Worm (Caenorhabditis elegans) whole organism, L4 larva: ENCODE results near the gene sma-10.
A peak's percentile ranks its signal among the peaks of the same experiment; 100 is the strongest.

Experiments used
- F26F4.8 ChIP-seq: fragments of 200-800 bp; sonication (Bioruptor generic); conservative IDR thresholded peaks from 2 replicates; pipeline ENCODE4 v1.3.6; 2022; ENCODE audit warnings: missing genetic modification characterization, missing compliant biosample characterization
- F49E8.2 ChIP-seq: sonication (generic microtip); optimal IDR thresholded peaks from 2 replicates; lab custom pipeline; 2016; ENCODE audit warnings: missing compliant biosample characterization, mild to moderate bottlenecking, missing genetic modification characterization, borderline replicate concordance
- R02D3.7 ChIP-seq: fragments of 150-350 bp; sonication (generic microtip); optimal IDR thresholded peaks from 3 replicates; lab custom pipeline; 2014; ENCODE audit warnings: missing biosample characterization, missing genetic modification characterization
- arid-1 ChIP-seq: fragments of 200-800 bp; sonication (Bioruptor generic); conservative IDR thresholded peaks from 2 replicates; pipeline ENCODE4 v1.3.6; 2022; ENCODE audit warnings: missing genetic modification reagents, missing genetic modification characterization, missing compliant biosample characterization
- attf-4 ChIP-seq: sonication (generic microtip); optimal IDR thresholded peaks from 3 replicates; lab custom pipeline; 2017; ENCODE audit warnings: missing biosample characterization, missing genetic modification characterization
- cey-2 ChIP-seq: sonication (generic microtip); optimal IDR thresholded peaks from 3 replicates; lab custom pipeline; 2017; ENCODE audit warnings: missing genetic modification characterization, mild to moderate bottlenecking, missing compliant biosample characterization, antibody characterized with exemption, borderline replicate concordance; ENCODE audit not compliant: insufficient read depth
- daf-19 ChIP-seq: fragments of 200-800 bp; sonication (Bioruptor generic); conservative IDR thresholded peaks from 2 replicates; pipeline ENCODE4 v1.3.6; 2022; ENCODE audit warnings: missing genetic modification characterization, missing compliant biosample characterization
- dmd-9 ChIP-seq: fragments of 200-800 bp; sonication (Bioruptor generic); IDR thresholded peaks from 2 replicates; pipeline ENCODE4 v1.3.6; 2022; ENCODE audit warnings: missing genetic modification reagents, missing genetic modification characterization, missing compliant biosample characterization
- dpl-1 ChIP-seq: fragments of 150-350 bp; optimal IDR thresholded peaks from 2 replicates; lab custom pipeline; 2014; ENCODE audit warnings: missing biosample characterization, missing genetic modification reagents, missing genetic modification characterization
- egl-27 ChIP-seq: sonication (generic microtip); optimal IDR thresholded peaks from 3 replicates; lab custom pipeline; 2017; ENCODE audit warnings: missing biosample characterization, missing genetic modification reagents, missing genetic modification characterization
- egl-43 ChIP-seq: fragments of 200-800 bp; sonication (Bioruptor generic); IDR thresholded peaks from 2 replicates; pipeline ENCODE4 v1.3.6; 2022; ENCODE audit warnings: missing genetic modification reagents, missing genetic modification characterization, missing compliant biosample characterization
- fkh-10 ChIP-seq: fragments of 150-350 bp; optimal IDR thresholded peaks from 2 replicates; lab custom pipeline; 2014; ENCODE audit warnings: missing biosample characterization, missing genetic modification reagents, missing genetic modification characterization
- hlh-11 ChIP-seq: fragments of 200-800 bp; sonication (Bioruptor generic); optimal IDR thresholded peaks from 2 replicates; lab custom pipeline; 2018; ENCODE audit warnings: mild to moderate bottlenecking, missing genetic modification characterization, missing compliant biosample characterization
- hlh-30 ChIP-seq: sonication (generic microtip); optimal IDR thresholded peaks from 2 replicates; lab custom pipeline; 2017; ENCODE audit warnings: antibody characterized with exemption, mild to moderate bottlenecking, missing genetic modification characterization, missing compliant biosample characterization; ENCODE audit not compliant: insufficient read depth
- lin-1 ChIP-seq: fragments of 200-800 bp; sonication (Bioruptor generic); IDR thresholded peaks from 2 replicates; pipeline ENCODE4 v1.3.6; 2022; ENCODE audit warnings: missing genetic modification reagents, missing genetic modification characterization, missing compliant biosample characterization
- lin-13 ChIP-seq: fragments of 150-350 bp; optimal IDR thresholded peaks from 2 replicates; lab custom pipeline; 2014; ENCODE audit warnings: missing biosample characterization, missing genetic modification reagents, missing genetic modification characterization
- lin-15B ChIP-seq: fragments of 150-350 bp; sonication (generic microtip); optimal IDR thresholded peaks from 3 replicates; lab custom pipeline; 2014; ENCODE audit warnings: missing biosample characterization, missing genetic modification characterization
- lin-39 ChIP-seq: fragments of 150-350 bp; optimal IDR thresholded peaks from 2 replicates; lab custom pipeline; 2014; ENCODE audit warnings: missing biosample characterization, missing genetic modification reagents, missing genetic modification characterization
- lir-3 ChIP-seq: sonication (generic microtip); optimal IDR thresholded peaks from 2 replicates; lab custom pipeline; 2016; ENCODE audit warnings: mild to moderate bottlenecking, missing genetic modification characterization, missing compliant biosample characterization
- lsy-2 ChIP-seq, 2 experiments: fragments of 150-350 bp in 1 of 2; sonication (generic microtip) in 1 of 2; optimal IDR thresholded peaks; 2 replicates each; lab custom pipeline; 2014 to 2017; ENCODE audit warnings: missing biosample characterization in 2 of 2, missing genetic modification characterization in 2 of 2
- madf-5 ChIP-seq, 2 experiments: fragments of 200-800 bp; sonication (Bioruptor generic); IDR thresholded peaks; 2 replicates each; pipeline ENCODE4 v1.3.6; 2022; ENCODE audit warnings: missing compliant biosample characterization in 2 of 2, missing genetic modification characterization in 2 of 2
- mdl-1 ChIP-seq, 2 experiments: fragments of 150-350 bp in 1 of 2; sonication (generic microtip) in 1 of 2; optimal IDR thresholded peaks; 2 replicates each; lab custom pipeline; 2014 to 2017; ENCODE audit warnings: missing biosample characterization in 2 of 2, missing genetic modification characterization in 2 of 2
- mes-2 ChIP-seq: sonication (generic microtip); optimal IDR thresholded peaks from 2 replicates; lab custom pipeline; 2016; ENCODE audit warnings: missing genotype, mild to moderate bottlenecking, missing genetic modification characterization, missing compliant biosample characterization; ENCODE audit not compliant: poor library complexity, severe bottlenecking
- mxl-2 ChIP-seq: fragments of 200-800 bp; sonication (Bioruptor generic); conservative IDR thresholded peaks from 2 replicates; pipeline ENCODE4 v1.3.6; 2022; ENCODE audit warnings: missing genetic modification reagents, missing genetic modification characterization, missing compliant biosample characterization
- mxl-3 ChIP-seq: fragments of 200-800 bp; sonication (Bioruptor generic); optimal IDR thresholded peaks from 2 replicates; lab custom pipeline; 2018; ENCODE audit warnings: mild to moderate bottlenecking, missing genetic modification characterization, missing compliant biosample characterization
- nhr-10 ChIP-seq: fragments of 150-350 bp; optimal IDR thresholded peaks from 2 replicates; lab custom pipeline; 2014; ENCODE audit warnings: missing biosample characterization, missing genetic modification characterization
- nhr-11 ChIP-seq: fragments of 150-350 bp; optimal IDR thresholded peaks from 2 replicates; lab custom pipeline; 2014; ENCODE audit warnings: missing biosample characterization, missing genetic modification characterization
- nhr-111 ChIP-seq: fragments of 200-800 bp; sonication (Bioruptor generic); optimal IDR thresholded peaks from 2 replicates; lab custom pipeline; 2018; ENCODE audit warnings: mild to moderate bottlenecking, missing genetic modification characterization, missing compliant biosample characterization
- nhr-237 ChIP-seq: sonication (generic microtip); optimal IDR thresholded peaks from 2 replicates; lab custom pipeline; 2017; ENCODE audit warnings: missing biosample characterization, missing genetic modification characterization
- nhr-48 ChIP-seq: sonication (generic microtip); optimal IDR thresholded peaks from 2 replicates; lab custom pipeline; 2016; ENCODE audit warnings: mild to moderate bottlenecking, missing genetic modification characterization, missing compliant biosample characterization
- nhr-6 ChIP-seq: fragments of 150-350 bp; optimal IDR thresholded peaks from 2 replicates; lab custom pipeline; 2014; ENCODE audit warnings: missing biosample characterization, missing genetic modification characterization
- nhr-77 ChIP-seq: fragments of 150-350 bp; optimal IDR thresholded peaks from 2 replicates; lab custom pipeline; 2014; ENCODE audit warnings: missing biosample characterization, missing genetic modification characterization
- pha-4 ChIP-seq, 2 experiments: fragments of 150-350 bp in 1 of 2; fragments of 200-800 bp in 1 of 2; sonication (Bioruptor generic) in 1 of 2; IDR thresholded peaks in 1 of 2; optimal IDR thresholded peaks in 1 of 2; 2 replicates each; pipeline versions ENCODE4 v1.3.6 to Lab custom; 2014 to 2022; ENCODE audit warnings: missing genetic modification characterization in 2 of 2, missing genetic modification reagents in 2 of 2, missing biosample characterization in 1 of 2, missing compliant biosample characterization in 1 of 2
- php-3 ChIP-seq: fragments of 200-800 bp; sonication (Bioruptor generic); IDR thresholded peaks from 2 replicates; pipeline ENCODE4 v1.3.6; 2022; ENCODE audit warnings: missing genetic modification reagents, missing genetic modification characterization, missing compliant biosample characterization
- pqm-1 ChIP-seq: sonication (generic microtip); optimal IDR thresholded peaks from 2 replicates; lab custom pipeline; 2017; ENCODE audit warnings: missing biosample characterization, missing genetic modification characterization
- rbr-2 ChIP-seq: sonication (generic microtip); optimal IDR thresholded peaks from 2 replicates; lab custom pipeline; 2016; ENCODE audit warnings: missing genotype, missing genetic modification characterization, missing compliant biosample characterization
- saeg-2 ChIP-seq: fragments of 200-800 bp; sonication (Bioruptor generic); IDR thresholded peaks from 2 replicates; pipeline ENCODE4 v1.3.6; 2022; ENCODE audit warnings: missing genetic modification reagents, missing genetic modification characterization, missing compliant biosample characterization
- sdz-12 ChIP-seq: fragments of 200-800 bp; sonication (Bioruptor generic); optimal IDR thresholded peaks from 2 replicates; lab custom pipeline; 2018; ENCODE audit warnings: mild to moderate bottlenecking, missing genetic modification characterization, missing compliant biosample characterization
- tra-1 ChIP-seq: fragments of 200-800 bp; sonication (Bioruptor generic); IDR thresholded peaks from 2 replicates; pipeline ENCODE4 v1.3.6; 2022; ENCODE audit warnings: missing genetic modification reagents, missing genetic modification characterization, missing compliant biosample characterization
- unc-39 ChIP-seq: sonication (generic microtip); optimal IDR thresholded peaks from 2 replicates; lab custom pipeline; 2017; ENCODE audit warnings: missing biosample characterization, missing genetic modification characterization
- vab-7 ChIP-seq: fragments of 200-800 bp; sonication (Bioruptor generic); IDR thresholded peaks from 2 replicates; pipeline ENCODE4 v1.3.6; 2022; ENCODE audit warnings: missing genetic modification reagents, missing genetic modification characterization, missing compliant biosample characterization
- zag-1 ChIP-seq: fragments of 150-350 bp; optimal IDR thresholded peaks from 2 replicates; lab custom pipeline; 2014; ENCODE audit warnings: missing biosample characterization, missing genetic modification characterization
- zfp-3 ChIP-seq: fragments of 200-800 bp; sonication (Bioruptor generic); conservative IDR thresholded peaks from 2 replicates; pipeline ENCODE4 v1.3.6; 2022; ENCODE audit warnings: missing genetic modification reagents, missing genetic modification characterization, missing compliant biosample characterization
- ztf-11 ChIP-seq: fragments of 150-350 bp; optimal IDR thresholded peaks from 2 replicates; lab custom pipeline; 2014; ENCODE audit warnings: missing biosample characterization, missing genetic modification characterization
- ztf-7 ChIP-seq: fragments of 150-350 bp; optimal IDR thresholded peaks from 2 replicates; lab custom pipeline; 2014; ENCODE audit warnings: missing biosample characterization, missing genetic modification characterization

sma-10 gene

DNA sequence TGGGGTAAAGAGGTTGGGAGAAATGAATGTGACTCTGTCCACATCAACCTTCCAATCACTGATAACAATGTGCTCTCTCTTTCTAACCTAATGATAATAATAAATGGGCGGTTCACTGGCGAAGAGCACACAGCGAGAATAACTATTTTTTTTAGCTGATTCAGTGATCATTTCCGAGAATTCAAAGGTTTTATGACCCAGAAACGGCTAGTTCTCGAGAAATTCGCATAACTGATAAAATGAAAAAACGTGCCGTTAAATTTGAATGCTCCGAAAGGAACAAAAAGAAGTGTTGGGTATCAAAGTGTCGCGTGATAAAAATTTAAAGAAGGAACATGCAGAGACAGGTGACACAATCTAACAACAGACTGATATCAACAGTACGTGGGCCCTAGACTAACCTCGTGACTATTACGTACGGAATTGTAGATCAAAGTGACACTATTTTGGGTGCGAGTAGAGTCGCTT, 21.5 kb downstream of the sma-10 start (continued):
- TF ChIP-seq ztf-7: no peak
- no peak for TF ChIP-seq unc-39 (tag; lab: Kevin White, UChicago)
- no peak for TF ChIP-seq lsy-2 (tag; optimal IDR thresholded peaks at IDR 0.05; lab: Kevin White, UChicago)
- no peak for TF ChIP-seq lin-15B (tag; lab: Kevin White, UChicago)
- TF ChIP-seq nhr-10 (tag; lab: Kevin White, UChicago): no peak
- TF ChIP-seq ztf-11 (tag; lab: Kevin White, UChicago): no peak
- no peak for TF ChIP-seq zag-1 (tag; lab: Kevin White, UChicago)
- peak; percentile 89 for TF ChIP-seq hlh-11 (tag; lab: Kevin White, UChicago)
- no peak for TF ChIP-seq madf-5 (GFP tag; IDR thresholded peaks at IDR 0.05; lab: Robert Waterston, UW)
- TF ChIP-seq mxl-3: peak; percentile 44
- no peak for TF ChIP-seq egl-43 (GFP tag; lab: Robert Waterston, UW)
- TF ChIP-seq mxl-2 (GFP tag; lab: Robert Waterston, UW): peak; percentile 49; the same call in 1 of the 2 replicates
- TF ChIP-seq zfp-3 (GFP tag; lab: Robert Waterston, UW): peak; percentile 23; the same call in 1 of the 2 replicates
- TF ChIP-seq tra-1 (GFP tag; lab: Robert Waterston, UW): peak; percentile 60; the same call in 1 of the 2 replicates
- TF ChIP-seq R02D3.7 (tag; lab: Kevin White, UChicago): no peak
- no peak for TF ChIP-seq egl-27 (tag; lab: Kevin White, UChicago)
- TF ChIP-seq vab-7 (GFP tag; lab: Robert Waterston, UW): no peak
- no peak for TF ChIP-seq mes-2
- no peak for TF ChIP-seq lir-3 (tag; lab: Kevin White, UChicago)
- no peak for TF ChIP-seq F49E8.2 (tag; lab: Kevin White, UChicago)
- TF ChIP-seq nhr-77: peak; percentile 69
- no peak for TF ChIP-seq lin-13 (GFP tag; lab: Kevin White, UChicago)
- no peak for TF ChIP-seq dmd-9
- no peak for TF ChIP-seq nhr-111 (GFP tag; lab: Kevin White, UChicago)
- peak; percentile 91 for TF ChIP-seq php-3 (GFP tag; lab: Robert Waterston, UW)
- no peak for TF ChIP-seq sdz-12 (GFP tag; lab: Kevin White, UChicago)
- no peak for TF ChIP-seq F26F4.8 (GFP tag; lab: Robert Waterston, UW)
- TF ChIP-seq nhr-237 (tag; lab: Kevin White, UChicago): no peak
- TF ChIP-seq fkh-10 (GFP tag; lab: Kevin White, UChicago): no peak
- no peak for TF ChIP-seq cey-2
- TF ChIP-seq attf-4 (tag; lab: Kevin White, UChicago): no peak
- peak; percentile 54 for TF ChIP-seq nhr-48 (tag; lab: Kevin White, UChicago)
- no peak for TF ChIP-seq dpl-1 (GFP tag; lab: Kevin White, UChicago)
- 0 out of 2 replicates have a peak, but pooled peaks have one; percentile 10 for TF ChIP-seq saeg-2 (GFP tag; lab: Robert Waterston, UW)
- TF ChIP-seq pqm-1 (tag; lab: Kevin White, UChicago): peak; percentile 76
- TF ChIP-seq nhr-11 (tag; lab: Kevin White, UChicago): no peak
- TF ChIP-seq arid-1 (GFP tag; lab: Robert Waterston, UW): no peak
- TF ChIP-seq lin-39 (tag; lab: Kevin White, UChicago): no peak
- TF ChIP-seq nhr-6: no peak
- peak; percentile 70 for TF ChIP-seq hlh-30 (tag; lab: Kevin White, UChicago)
- TF ChIP-seq lin-1: no peak; the same call in 1 of the 2 replicates
- TF ChIP-seq pha-4 (GFP tag; IDR thresholded peaks at IDR 0.05; lab: Robert Waterston, UW): no peak
- no peak for TF ChIP-seq pha-4 (tag; optimal IDR thresholded peaks at IDR 0.05; lab: Kevin White, UChicago)
- TF ChIP-seq mdl-1 (tag; optimal IDR thresholded peaks at IDR 0.05; lab: Kevin White, UChicago): peak in 1 of 2 experiments; percentile 18
- TF ChIP-seq daf-19 (GFP tag; lab: Robert Waterston, UW): no peak
- TF ChIP-seq rbr-2 (tag; lab: Kevin White, UChicago): no peak
